Fruit fly (Drosophila melanogaster) whole organism, embryonic: ENCODE results near the gene Idh3a.
A peak's percentile ranks its signal among the peaks of the same experiment; 100 is the strongest.

Experiments used
- Ada2b ChIP-seq: fragments of 200-800 bp; sonication (Bioruptor generic); IDR thresholded peaks from 2 replicates; pipeline ENCODE4 v1.3.6; 2022; ENCODE audit warnings: missing biosample characterization, missing genetic modification characterization
- Bgb ChIP-seq: fragments of 200-800 bp; sonication (Bioruptor generic); IDR thresholded peaks from 2 replicates; pipeline ENCODE4 v1.3.6; 2022; ENCODE audit warnings: missing biosample characterization, missing genetic modification characterization; ENCODE audit not compliant: partially characterized antibody
- CG10267 ChIP-seq: fragments of 200-800 bp; sonication (Bioruptor generic); optimal IDR thresholded peaks from 2 replicates; lab custom pipeline; 2018; ENCODE audit warnings: missing biosample characterization, mild to moderate bottlenecking, missing genetic modification characterization, moderate library complexity
- CG11504 ChIP-seq: fragments of 200-800 bp; sonication (Bioruptor generic); optimal IDR thresholded peaks from 3 replicates; lab custom pipeline; 2019; ENCODE audit warnings: missing biosample characterization, mild to moderate bottlenecking, missing genetic modification characterization, moderate library complexity
- CG1233 ChIP-seq: fragments of 200-800 bp; sonication (Bioruptor generic); optimal IDR thresholded peaks from 4 replicates; lab custom pipeline; 2018; ENCODE audit warnings: missing biosample characterization, mild to moderate bottlenecking, missing genetic modification characterization
- CG13624 ChIP-seq: fragments of 200-800 bp; sonication (Bioruptor generic); optimal IDR thresholded peaks from 2 replicates; lab custom pipeline; 2016; ENCODE audit warnings: missing biosample characterization, missing genetic modification characterization
- CG14860 ChIP-seq: fragments of 200-800 bp; sonication (Bioruptor generic); IDR thresholded peaks from 3 replicates; pipeline ENCODE4 v1.3.6; 2022; ENCODE audit warnings: missing biosample characterization, missing genetic modification characterization; ENCODE audit not compliant: partially characterized antibody
- CG16813 ChIP-seq: fragments of 200-800 bp; sonication (Bioruptor generic); IDR thresholded peaks from 3 replicates; pipeline ENCODE4 v1.3.6; 2022; ENCODE audit warnings: missing biosample characterization, missing genetic modification characterization; ENCODE audit not compliant: partially characterized antibody
- CG17359 ChIP-seq: fragments of 200-800 bp; sonication (Bioruptor generic); optimal IDR thresholded peaks from 3 replicates; lab custom pipeline; 2018; ENCODE audit warnings: missing biosample characterization, mild to moderate bottlenecking, missing genetic modification characterization, moderate library complexity
- CG17612 ChIP-seq: fragments of 200-800 bp; sonication (Bioruptor generic); IDR thresholded peaks from 2 replicates; pipeline ENCODE4 v1.3.6; 2022; ENCODE audit warnings: missing biosample characterization, missing genetic modification characterization
- CG17912 ChIP-seq: fragments of 200-800 bp; sonication (Bioruptor generic); optimal IDR thresholded peaks from 2 replicates; lab custom pipeline; 2018; ENCODE audit warnings: missing biosample characterization, mild to moderate bottlenecking, missing genetic modification characterization
- CG1832 ChIP-seq: fragments of 200-800 bp; sonication (Bioruptor generic); optimal IDR thresholded peaks from 2 replicates; lab custom pipeline; 2017; ENCODE audit warnings: missing biosample characterization, mild to moderate bottlenecking, missing genetic modification characterization, inconsistent platforms
- CG2199 ChIP-seq: fragments of 200-800 bp; sonication (Bioruptor generic); IDR thresholded peaks from 3 replicates; pipeline ENCODE4 v1.3.6; 2022; ENCODE audit warnings: missing biosample characterization, missing genetic modification characterization
- CG2875 ChIP-seq: fragments of 200-800 bp; sonication (Bioruptor generic); optimal IDR thresholded peaks from 2 replicates; lab custom pipeline; 2017; ENCODE audit warnings: missing biosample characterization, mild to moderate bottlenecking, missing genetic modification characterization, missing genetic modification reagents
- CG32767 ChIP-seq: fragments of 200-800 bp; sonication (Bioruptor generic); IDR thresholded peaks from 2 replicates; pipeline ENCODE4 v1.3.6; 2022; ENCODE audit warnings: missing biosample characterization, missing genetic modification characterization
- CG3726 ChIP-seq: fragments of 200-800 bp; sonication (Bioruptor generic); IDR thresholded peaks from 3 replicates; pipeline ENCODE4, ENCODE4 v1.3.6; 2022; ENCODE audit warnings: missing biosample characterization, missing genetic modification characterization
- CG43689 ChIP-seq: fragments of 200-800 bp; sonication (Bioruptor generic); IDR thresholded peaks from 2 replicates; pipeline ENCODE4 v1.3.6; 2022; ENCODE audit warnings: missing biosample characterization, missing genetic modification characterization
- CG4404 ChIP-seq: fragments of 200-800 bp; sonication (Bioruptor generic); IDR thresholded peaks from 2 replicates; pipeline ENCODE4 v1.3.6; 2022; ENCODE audit warnings: missing biosample characterization, missing genetic modification characterization
- CG8478 ChIP-seq: fragments of >200 bp; optimal IDR thresholded peaks from 2 replicates; lab custom pipeline; 2018
- Deaf1 ChIP-seq: fragments of 200-800 bp; optimal IDR thresholded peaks from 3 replicates; lab custom pipeline; 2019; ENCODE audit warnings: missing biosample characterization, mild to moderate bottlenecking, missing genetic modification characterization, moderate library complexity
- Opbp ChIP-seq: fragments of 200-800 bp; sonication (Bioruptor generic); IDR thresholded peaks from 3 replicates; pipeline ENCODE4 v1.3.6; 2022; ENCODE audit warnings: missing biosample characterization, missing genetic modification characterization; ENCODE audit not compliant: partially characterized antibody
- PHDP ChIP-seq: fragments of 200-800 bp; sonication (Bioruptor generic); optimal IDR thresholded peaks from 3 replicates; lab custom pipeline; 2018; ENCODE audit warnings: missing biosample characterization, mild to moderate bottlenecking, missing genetic modification characterization, moderate library complexity
- Poxn ChIP-seq: fragments of 200-800 bp; sonication (Bioruptor generic); IDR thresholded peaks from 2 replicates; pipeline ENCODE4 v1.3.6; 2022; ENCODE audit warnings: missing biosample characterization, missing genetic modification characterization
- Scr ChIP-seq: fragments of 200-800 bp; sonication (Bioruptor generic); IDR thresholded peaks from 2 replicates; pipeline ENCODE4 v1.3.6; 2022; ENCODE audit warnings: missing biosample characterization, missing genetic modification characterization; ENCODE audit not compliant: partially characterized antibody
- Six4 ChIP-seq: fragments of 200-800 bp; sonication (Bioruptor generic); optimal IDR thresholded peaks from 2 replicates; lab custom pipeline; 2016; ENCODE audit warnings: missing biosample characterization, missing genetic modification characterization
- YL-1 ChIP-seq: fragments of 200-800 bp; sonication (Bioruptor generic); optimal IDR thresholded peaks from 3 replicates; lab custom pipeline; 2017; ENCODE audit warnings: missing biosample characterization, mild to moderate bottlenecking, missing genetic modification characterization
- bsh ChIP-seq, 2 experiments: fragments of 200-800 bp; sonication (Bioruptor generic); optimal IDR thresholded peaks; 2 replicates each; lab custom pipeline; 2017 to 2018; ENCODE audit warnings: mild to moderate bottlenecking in 2 of 2, missing biosample characterization in 2 of 2, missing genetic modification characterization in 2 of 2, moderate library complexity in 1 of 2
- crol ChIP-seq: fragments of 200-800 bp; sonication (Bioruptor generic); IDR thresholded peaks from 2 replicates; pipeline ENCODE4 v1.3.6; 2022; ENCODE audit warnings: missing biosample characterization, missing genetic modification characterization
- dimm ChIP-seq: fragments of 200-800 bp; sonication (Bioruptor generic); IDR thresholded peaks from 2 replicates; pipeline ENCODE4 v1.3.6; 2022; ENCODE audit warnings: missing biosample characterization, missing genetic modification characterization
- dmrt99B ChIP-seq: fragments of 200-800 bp; sonication (Bioruptor generic); optimal IDR thresholded peaks from 2 replicates; lab custom pipeline; 2018; ENCODE audit warnings: missing biosample characterization, mild to moderate bottlenecking, missing genetic modification characterization, moderate library complexity
- dpn ChIP-seq, 2 experiments: fragments of 200-800 bp; sonication (Bioruptor generic); optimal IDR thresholded peaks; 3 replicates each; lab custom pipeline; 2016; ENCODE audit warnings: missing biosample characterization in 2 of 2, missing genetic modification characterization in 2 of 2
- eve ChIP-seq, 2 experiments: fragments of >200 bp; optimal IDR thresholded peaks; 2 replicates each; lab custom pipeline; 2017; ENCODE audit warnings: missing biosample characterization in 2 of 2, missing genetic modification characterization in 2 of 2
- ewg ChIP-seq: fragments of 200-800 bp; sonication (Bioruptor generic); optimal IDR thresholded peaks from 3 replicates; lab custom pipeline; 2017; ENCODE audit warnings: mild to moderate bottlenecking, missing biosample characterization, missing genetic modification reagents, missing genetic modification characterization
- gt ChIP-seq: fragments of 200-800 bp; sonication (Bioruptor generic); IDR thresholded peaks from 2 replicates; pipeline ENCODE4 v1.3.6; 2022; ENCODE audit warnings: missing biosample characterization, missing genetic modification characterization
- klu ChIP-seq: fragments of 200-800 bp; sonication (Bioruptor generic); IDR thresholded peaks from 2 replicates; pipeline ENCODE4 v1.3.6; 2022; ENCODE audit warnings: missing biosample characterization, missing genetic modification characterization
- lbe ChIP-seq: fragments of 200-800 bp; sonication (Bioruptor generic); optimal IDR thresholded peaks from 2 replicates; lab custom pipeline; 2016; ENCODE audit warnings: missing biosample characterization, mild to moderate bottlenecking, missing genetic modification characterization
- mld ChIP-seq: fragments of 200-800 bp; sonication (Bioruptor generic); IDR thresholded peaks from 3 replicates; pipeline ENCODE4 v1.3.6; 2022; ENCODE audit warnings: missing biosample characterization, missing genetic modification characterization; ENCODE audit not compliant: partially characterized antibody
- nerfin-2 ChIP-seq: fragments of 200-800 bp; sonication (Bioruptor generic); IDR thresholded peaks from 2 replicates; pipeline ENCODE4 v1.3.6; 2022; ENCODE audit warnings: missing biosample characterization, missing genetic modification characterization; ENCODE audit not compliant: partially characterized antibody
- onecut ChIP-seq: fragments of 200-800 bp; sonication (Bioruptor generic); IDR thresholded peaks from 2 replicates; pipeline ENCODE4 v1.3.6; 2022; ENCODE audit warnings: missing biosample characterization, missing genetic modification characterization
- pan ChIP-seq, 4 experiments: fragments of >200 bp in 3 of 4; fragments of 200-800 bp in 1 of 4; sonication (Bioruptor generic) in 1 of 4; optimal IDR thresholded peaks in 3 of 4; IDR thresholded peaks in 1 of 4; 2 replicates each; pipeline versions ENCODE4 v1.3.6 to Lab custom; 2017 to 2022; ENCODE audit warnings: missing biosample characterization in 2 of 4, missing genetic modification characterization in 2 of 4, mixed read lengths in 1 of 4
- sens ChIP-seq: fragments of 200-800 bp; sonication (Bioruptor generic); peaks from one replicate; lab custom pipeline; 2016; ENCODE audit warnings: missing biosample characterization, missing genetic modification characterization
- sim ChIP-seq: fragments of 200-800 bp; sonication (Bioruptor generic); IDR thresholded peaks from 2 replicates; pipeline ENCODE4 v1.3.6; 2022; ENCODE audit warnings: missing biosample characterization, missing genetic modification characterization
- slp2 ChIP-seq: fragments of 200-800 bp; sonication (Bioruptor generic); optimal IDR thresholded peaks from 2 replicates; lab custom pipeline; 2016; ENCODE audit warnings: missing biosample characterization, missing genetic modification characterization
- sr ChIP-seq: fragments of 200-800 bp; sonication (Bioruptor generic); IDR thresholded peaks from 3 replicates; pipeline ENCODE4 v1.3.6; 2022; ENCODE audit warnings: missing biosample characterization, missing genetic modification characterization
- stc ChIP-seq: fragments of 200-800 bp; sonication (Bioruptor generic); IDR thresholded peaks from 2 replicates; pipeline ENCODE4 v1.3.6; 2022; ENCODE audit warnings: missing biosample characterization, missing genetic modification characterization
- sug ChIP-seq: fragments of 200-800 bp; optimal IDR thresholded peaks from 2 replicates; lab custom pipeline; 2019; ENCODE audit warnings: missing biosample characterization, mild to moderate bottlenecking, missing genetic modification characterization, moderate library complexity
- tin ChIP-seq: fragments of 200-800 bp; sonication (Bioruptor generic); optimal IDR thresholded peaks from 3 replicates; lab custom pipeline; 2016; ENCODE audit warnings: missing biosample characterization, missing genetic modification characterization
- trh ChIP-seq: fragments of 200-800 bp; sonication (Bioruptor generic); optimal IDR thresholded peaks from 2 replicates; lab custom pipeline; 2016; ENCODE audit warnings: missing biosample characterization, missing genetic modification characterization
- vnd ChIP-seq: fragments of 200-800 bp; sonication (Bioruptor generic); IDR thresholded peaks from 3 replicates; pipeline ENCODE4 v1.3.6; 2022; ENCODE audit warnings: missing biosample characterization, missing genetic modification characterization; ENCODE audit not compliant: partially characterized antibody
- vvl ChIP-seq: fragments of 200-800 bp; sonication (Bioruptor generic); IDR thresholded peaks from 2 replicates; pipeline ENCODE4 v1.3.6; 2022; ENCODE audit warnings: missing biosample characterization, missing genetic modification characterization

Idh3a gene

DNA sequence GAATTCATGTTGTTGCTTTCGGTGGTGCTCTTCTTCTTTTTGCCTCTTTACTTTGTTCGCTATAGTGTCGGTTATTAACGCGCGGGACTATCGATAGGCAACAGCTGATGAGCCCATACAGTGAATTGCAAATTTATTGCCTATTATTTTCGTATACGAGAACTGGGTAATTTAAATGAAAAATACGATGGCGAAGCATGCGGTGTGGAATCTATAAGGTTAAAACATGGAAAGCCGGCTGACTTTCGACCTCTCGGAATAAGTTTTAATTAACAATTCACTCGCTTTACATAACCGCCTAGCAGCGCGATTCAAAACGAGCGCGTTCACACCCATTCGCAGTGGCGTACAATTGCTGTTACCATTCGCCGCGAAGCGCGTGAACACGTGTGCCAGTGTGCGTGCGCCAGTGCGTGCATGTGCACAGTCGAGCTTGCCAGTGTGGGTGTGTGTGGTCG is 41.7 kb downstream of the Idh3a start, which contains the start of the genes Naa15-16 and mRpS14 (continued):
- no peak for TF ChIP-seq sug (tag; lab: Kevin White, UChicago)
- TF ChIP-seq dpn (GFP tag; optimal IDR thresholded peaks at IDR 0.05; lab: Kevin White, UChicago): no peak
- TF ChIP-seq Poxn (GFP tag; lab: Robert Waterston, UW): no peak
- TF ChIP-seq Opbp: no peak; the same call in 1 of the 3 replicates
- TF ChIP-seq CG17912 (GFP tag; lab: Kevin White, UChicago): no peak
- peak; percentile 60 for TF ChIP-seq YL-1
- TF ChIP-seq dmrt99B (tag; lab: Kevin White, UChicago): no peak
- TF ChIP-seq Bgb (GFP tag; lab: Robert Waterston, UW): peak; percentile 19; the same call in 1 of the 2 replicates
- no peak for TF ChIP-seq CG1233
- no peak for TF ChIP-seq klu (GFP tag; lab: Robert Waterston, UW)
- TF ChIP-seq CG14860 (GFP tag; lab: Robert Waterston, UW): peak; percentile 42; the same call in 1 of the 3 replicates
- TF ChIP-seq Ada2b (GFP tag; lab: Robert Waterston, UW): no peak
- TF ChIP-seq tin (GFP tag; lab: Kevin White, UChicago): no peak
- TF ChIP-seq sr (GFP tag; lab: Robert Waterston, UW): no peak
- no peak for TF ChIP-seq CG10267
- no peak for TF ChIP-seq bsh (GFP tag; optimal IDR thresholded peaks at IDR 0.05; lab: Kevin White, UChicago)
- no peak for TF ChIP-seq PHDP
- TF ChIP-seq sim (GFP tag; lab: Robert Waterston, UW): no peak
- no peak for TF ChIP-seq pan (optimal IDR thresholded peaks at IDR 0.05; lab: Kevin White, UChicago)
- TF ChIP-seq pan (GFP tag; optimal IDR thresholded peaks at IDR 0.05 in 1 of 2, IDR thresholded peaks at IDR 0.05 in 1 of 2): no peak
- no peak for TF ChIP-seq onecut (GFP tag; lab: Robert Waterston, UW)
- no peak for TF ChIP-seq CG2199 (GFP tag; lab: Robert Waterston, UW)
- no peak for TF ChIP-seq CG43689 (GFP tag; lab: Robert Waterston, UW)
- TF ChIP-seq CG13624: no peak
- TF ChIP-seq gt (GFP tag; lab: Robert Waterston, UW): no peak
- peak; percentile 20 for TF ChIP-seq ewg (GFP tag; lab: Kevin White, UChicago)
- no peak for TF ChIP-seq trh (GFP tag; lab: Kevin White, UChicago)
- no peak for TF ChIP-seq dimm
- TF ChIP-seq crol (GFP tag; lab: Robert Waterston, UW): no peak
- TF ChIP-seq nerfin-2 (GFP tag; lab: Robert Waterston, UW): peak; percentile 61; the same call in 1 of the 2 replicates
- no peak for TF ChIP-seq CG3726
- 0 out of 3 replicates have a peak, but pooled peaks have one; percentile 23 for TF ChIP-seq mld (GFP tag; lab: Robert Waterston, UW)
- no peak for TF ChIP-seq CG17612 (GFP tag; lab: Robert Waterston, UW)
- no peak for TF ChIP-seq CG17359 (tag; lab: Kevin White, UChicago)
- TF ChIP-seq CG16813 (GFP tag; lab: Robert Waterston, UW): peak; percentile 47; the same call in 2 of the 3 replicates
- TF ChIP-seq lbe (GFP tag; lab: Kevin White, UChicago): no peak
- TF ChIP-seq Deaf1 (tag; lab: Kevin White, UChicago): peak; percentile 51
- no peak for TF ChIP-seq CG2875
- TF ChIP-seq sens: no peak
- peak; percentile 75 for TF ChIP-seq CG8478 (lab: Kevin White, UChicago)
- TF ChIP-seq Six4: no peak
- no peak for TF ChIP-seq CG4404 (GFP tag; lab: Robert Waterston, UW)
- TF ChIP-seq vvl (GFP tag; lab: Robert Waterston, UW): peak; percentile 34; the same call in 1 of the 2 replicates
- no peak for TF ChIP-seq CG11504
- TF ChIP-seq CG32767 (GFP tag; lab: Robert Waterston, UW): no peak
- peak; percentile 59 for TF ChIP-seq Scr (GFP tag; lab: Robert Waterston, UW)
- TF ChIP-seq eve (GFP tag; optimal IDR thresholded peaks at IDR 0.05; lab: Kevin White, UChicago): no peak
- no peak for TF ChIP-seq stc (GFP tag; lab: Robert Waterston, UW)
- no peak for TF ChIP-seq CG1832 (GFP tag; lab: Kevin White, UChicago)
- no peak for TF ChIP-seq slp2 (GFP tag; lab: Kevin White, UChicago)
- peak; percentile 50; the same call in 2 of the 3 replicates for TF ChIP-seq vnd
